Fruit fly (Drosophila melanogaster): ENCODE data around the gene Axn.

DNA sequence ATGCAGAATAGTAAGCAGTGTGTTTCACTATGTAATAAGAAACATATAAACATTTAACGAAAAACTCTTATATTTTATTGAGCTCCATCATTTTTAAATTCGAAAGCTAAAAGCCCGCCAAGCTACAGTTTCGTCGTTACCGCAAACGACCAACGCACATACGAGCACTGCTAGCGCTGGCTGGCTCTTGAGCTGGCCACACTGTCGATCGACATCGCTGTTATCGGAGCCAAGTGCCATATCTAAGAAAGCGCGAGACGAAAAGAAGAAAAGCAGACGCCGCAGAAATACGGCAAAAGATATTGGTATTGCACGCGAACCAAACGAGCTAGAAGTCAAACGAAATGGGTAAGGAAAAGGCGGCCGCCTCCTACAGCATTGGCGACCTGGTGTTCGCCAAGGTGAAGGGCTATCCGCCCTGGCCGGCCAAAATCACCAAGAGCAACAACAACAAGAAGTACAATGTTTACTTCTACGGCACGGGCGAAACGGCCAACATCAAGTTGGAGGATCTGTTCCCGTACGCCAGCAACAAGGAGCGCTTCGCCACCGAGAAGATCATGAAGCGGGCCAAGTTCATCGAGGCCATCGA is 29.9 kb downstream of the Axn start, which contains the start of gene Jasper:
- TF ChIP-seq CG10348 (GFP tag; IDR thresholded peaks at IDR 0.05) (no peak), Ets98B (GFP tag; IDR thresholded peaks at IDR 0.05) (no peak), CG14655 (GFP tag; optimal IDR thresholded peaks at IDR 0.05) (no peak), Snoo (tag; optimal IDR thresholded peaks at IDR 0.05) (no peak), EcR (GFP tag; optimal IDR thresholded peaks at IDR 0.05) (no peak), CG9948 (tag; optimal IDR thresholded peaks at IDR 0.05) (no peak), CG15710 (tag; optimal IDR thresholded peaks at IDR 0.05) (no peak), fd96Ca (GFP tag; IDR thresholded peaks at IDR 0.05) (no peak), CG4496 (GFP tag; IDR thresholded peaks at IDR 0.05) (no peak; the same call in 2 of the 3 replicates), CG13204 (GFP tag; optimal IDR thresholded peaks at IDR 0.05) (no peak), CG8159 (tag; optimal IDR thresholded peaks at IDR 0.05) (no peak), CG34367 (tag; optimal IDR thresholded peaks at IDR 0.05) (no peak), Pif1B (GFP tag; optimal IDR thresholded peaks at IDR 0.05) (no peak), CG32121 (GFP tag; IDR thresholded peaks at IDR 0.05) (no peak)

All from whole organism, pupa.